Fruit fly (Drosophila melanogaster) whole organism, embryonic: ENCODE results near the gene CG7889.
A peak's percentile ranks its signal among the peaks of the same experiment; 100 is the strongest.

Experiments used
- Adf1 ChIP-seq: fragments of 200-800 bp; sonication (Bioruptor generic); IDR thresholded peaks from 2 replicates; pipeline ENCODE4 v1.3.6; 2022; ENCODE audit warnings: missing biosample characterization, missing genetic modification characterization
- BtbVII ChIP-seq: fragments of 200-800 bp; sonication (Bioruptor generic); optimal IDR thresholded peaks from 3 replicates; lab custom pipeline; 2017; ENCODE audit warnings: missing biosample characterization, mild to moderate bottlenecking, missing genetic modification characterization
- Bteb2 ChIP-seq: fragments of 200-800 bp; sonication (Bioruptor generic); optimal IDR thresholded peaks from 2 replicates; lab custom pipeline; 2016; ENCODE audit warnings: missing biosample characterization, missing genetic modification characterization
- CG10979 ChIP-seq: fragments of 200-800 bp; sonication (Bioruptor generic); optimal IDR thresholded peaks from 2 replicates; lab custom pipeline; 2018; ENCODE audit warnings: missing biosample characterization, mild to moderate bottlenecking, missing genetic modification characterization, moderate library complexity
- CG12659 ChIP-seq: fragments of 200-800 bp; sonication (Bioruptor generic); optimal IDR thresholded peaks from 3 replicates; lab custom pipeline; 2017; ENCODE audit warnings: mild to moderate bottlenecking, missing biosample characterization, missing genetic modification reagents, missing genetic modification characterization
- CG14441 ChIP-seq: fragments of 200-800 bp; sonication (Bioruptor generic); IDR thresholded peaks from 2 replicates; pipeline ENCODE4 v1.3.6; 2022; ENCODE audit warnings: missing biosample characterization, missing genetic modification characterization
- CG14667 ChIP-seq: fragments of 200-800 bp; sonication (Bioruptor generic); IDR thresholded peaks from 2 replicates; pipeline ENCODE4 v1.3.6; 2022; ENCODE audit warnings: missing biosample characterization, missing genetic modification characterization
- CG15601 ChIP-seq: fragments of 200-800 bp; sonication (Bioruptor generic); optimal IDR thresholded peaks from 3 replicates; lab custom pipeline; 2019; ENCODE audit warnings: missing biosample characterization, mild to moderate bottlenecking, missing genetic modification characterization, moderate library complexity
- CG15696 ChIP-seq: fragments of 200-800 bp; sonication (Bioruptor generic); optimal IDR thresholded peaks from 2 replicates; lab custom pipeline; 2019; ENCODE audit warnings: missing biosample characterization, mild to moderate bottlenecking, missing genetic modification characterization, moderate library complexity
- CG17328 ChIP-seq: fragments of 200-800 bp; sonication (Bioruptor generic); IDR thresholded peaks from 2 replicates; pipeline ENCODE4 v1.3.6; 2022; ENCODE audit warnings: missing biosample characterization, missing genetic modification characterization
- CG17361 ChIP-seq: fragments of 200-800 bp; sonication (Bioruptor generic); IDR thresholded peaks from 3 replicates; pipeline ENCODE4 v1.3.6; 2022; ENCODE audit warnings: missing biosample characterization, missing genetic modification characterization
- CG18011 ChIP-seq: fragments of 200-800 bp; sonication (Bioruptor generic); optimal IDR thresholded peaks from 2 replicates; lab custom pipeline; 2017; ENCODE audit warnings: missing biosample characterization, missing genetic modification characterization, mild to moderate bottlenecking, moderate library complexity, missing genotype
- CG1832 ChIP-seq: fragments of 200-800 bp; sonication (Bioruptor generic); optimal IDR thresholded peaks from 2 replicates; lab custom pipeline; 2017; ENCODE audit warnings: missing biosample characterization, mild to moderate bottlenecking, missing genetic modification characterization, inconsistent platforms
- CG18599 ChIP-seq: fragments of 200-800 bp; sonication (Bioruptor generic); optimal IDR thresholded peaks from 3 replicates; lab custom pipeline; 2017; ENCODE audit warnings: missing biosample characterization, missing genetic modification characterization, mild to moderate bottlenecking, moderate library complexity, missing genetic modification reagents
- CG2129 ChIP-seq: fragments of 200-800 bp; sonication (Bioruptor generic); IDR thresholded peaks from 2 replicates; pipeline ENCODE4 v1.3.6; 2022; ENCODE audit warnings: missing biosample characterization, missing genetic modification characterization; ENCODE audit not compliant: partially characterized antibody
- CG2202 ChIP-seq: fragments of 200-800 bp; sonication (Bioruptor generic); optimal IDR thresholded peaks from 2 replicates; lab custom pipeline; 2018; ENCODE audit warnings: missing biosample characterization, mild to moderate bottlenecking, missing genetic modification characterization
- CG2889 ChIP-seq: fragments of 200-800 bp; sonication (Bioruptor generic); IDR thresholded peaks from 3 replicates; pipeline ENCODE4 v1.3.6; 2022; ENCODE audit warnings: missing biosample characterization, missing genetic modification characterization
- CG31441 ChIP-seq: fragments of 200-800 bp; sonication (Bioruptor generic); IDR thresholded peaks from 2 replicates; pipeline ENCODE4 v1.3.6; 2022; ENCODE audit warnings: missing biosample characterization, missing genetic modification characterization
- CG3838 ChIP-seq: fragments of 200-800 bp; sonication (Bioruptor generic); optimal IDR thresholded peaks from 3 replicates; lab custom pipeline; 2016; ENCODE audit warnings: missing biosample characterization, missing genetic modification characterization
- CG6683 ChIP-seq: fragments of 200-800 bp; sonication (Bioruptor generic); optimal IDR thresholded peaks from 2 replicates; lab custom pipeline; 2017; ENCODE audit warnings: missing biosample characterization, mild to moderate bottlenecking, missing genetic modification characterization, missing genetic modification reagents
- CG6813 ChIP-seq: fragments of 200-800 bp; sonication (Bioruptor generic); optimal IDR thresholded peaks from 2 replicates; lab custom pipeline; 2017; ENCODE audit warnings: missing biosample characterization, missing genetic modification characterization, mild to moderate bottlenecking, moderate library complexity, missing genetic modification reagents
- Camta ChIP-seq: fragments of 200-800 bp; sonication (Bioruptor generic); optimal IDR thresholded peaks from 2 replicates; lab custom pipeline; 2016; ENCODE audit warnings: missing biosample characterization, missing genetic modification characterization
- Deaf1 ChIP-seq: fragments of 200-800 bp; optimal IDR thresholded peaks from 3 replicates; lab custom pipeline; 2019; ENCODE audit warnings: missing biosample characterization, mild to moderate bottlenecking, missing genetic modification characterization, moderate library complexity
- Drgx ChIP-seq: fragments of 200-800 bp; sonication (Bioruptor generic); IDR thresholded peaks from 2 replicates; pipeline ENCODE4 v1.3.6; 2022; ENCODE audit warnings: missing biosample characterization, missing genetic modification characterization
- ERR ChIP-seq: fragments of 200-800 bp; sonication (Bioruptor generic); optimal IDR thresholded peaks from 2 replicates; lab custom pipeline; 2016; ENCODE audit warnings: missing biosample characterization, missing genetic modification characterization
- Hr39 ChIP-seq: fragments of >200 bp; optimal IDR thresholded peaks from 2 replicates; lab custom pipeline; 2017
- Lhr ChIP-seq: fragments of 200-800 bp; sonication (Bioruptor generic); optimal IDR thresholded peaks from 3 replicates; lab custom pipeline; 2017; ENCODE audit warnings: mild to moderate bottlenecking, missing biosample characterization, missing genetic modification reagents, missing genetic modification characterization
- MTF-1 ChIP-seq: fragments of 200-800 bp; sonication (Bioruptor generic); optimal IDR thresholded peaks from 2 replicates; lab custom pipeline; 2018; ENCODE audit warnings: missing biosample characterization, mild to moderate bottlenecking, missing genetic modification characterization, borderline replicate concordance
- NC2α ChIP-seq: fragments of 200-800 bp; sonication (Bioruptor generic); optimal IDR thresholded peaks from 2 replicates; lab custom pipeline; 2016; ENCODE audit warnings: missing biosample characterization, missing genetic modification characterization
- Neu2 ChIP-seq: fragments of 200-800 bp; sonication (Bioruptor generic); optimal IDR thresholded peaks from 3 replicates; lab custom pipeline; 2016; ENCODE audit warnings: missing biosample characterization, missing genetic modification characterization, borderline replicate concordance
- PHDP ChIP-seq: fragments of 200-800 bp; sonication (Bioruptor generic); optimal IDR thresholded peaks from 3 replicates; lab custom pipeline; 2018; ENCODE audit warnings: missing biosample characterization, mild to moderate bottlenecking, missing genetic modification characterization, moderate library complexity
- Tbp ChIP-seq: fragments of >200 bp; optimal IDR thresholded peaks from 2 replicates; lab custom pipeline; 2018; ENCODE audit warnings: missing biosample characterization, missing genetic modification characterization
- ab ChIP-seq: fragments of 200-800 bp; sonication (Bioruptor generic); optimal IDR thresholded peaks from 2 replicates; lab custom pipeline; 2016; ENCODE audit warnings: missing biosample characterization, missing genetic modification characterization
- ac ChIP-seq: fragments of 200-800 bp; sonication (Bioruptor generic); optimal IDR thresholded peaks from 3 replicates; lab custom pipeline; 2017; ENCODE audit warnings: missing biosample characterization, mild to moderate bottlenecking, missing genetic modification characterization
- bigmax ChIP-seq: fragments of 200-800 bp; sonication (Bioruptor generic); optimal IDR thresholded peaks from 2 replicates; lab custom pipeline; 2018; ENCODE audit warnings: missing biosample characterization, mild to moderate bottlenecking, missing genetic modification characterization
- crp ChIP-seq, 2 experiments: fragments of 200-800 bp; sonication (Bioruptor generic); optimal IDR thresholded peaks; 2 replicates in 1 of 2; 3 replicates in 1 of 2; lab custom pipeline; 2017; ENCODE audit warnings: missing biosample characterization in 2 of 2, missing genetic modification characterization in 2 of 2, mild to moderate bottlenecking in 1 of 2, moderate library complexity in 1 of 2
- dm ChIP-seq: fragments of 200-800 bp; sonication (Bioruptor generic); optimal IDR thresholded peaks from 3 replicates; lab custom pipeline; 2016; ENCODE audit warnings: missing biosample characterization, missing genetic modification characterization
- dpn ChIP-seq, 2 experiments: fragments of 200-800 bp; sonication (Bioruptor generic); optimal IDR thresholded peaks; 3 replicates each; lab custom pipeline; 2016; ENCODE audit warnings: missing biosample characterization in 2 of 2, missing genetic modification characterization in 2 of 2
- ewg ChIP-seq: fragments of 200-800 bp; sonication (Bioruptor generic); optimal IDR thresholded peaks from 3 replicates; lab custom pipeline; 2017; ENCODE audit warnings: mild to moderate bottlenecking, missing biosample characterization, missing genetic modification reagents, missing genetic modification characterization
- fd64A ChIP-seq: fragments of 200-800 bp; sonication (Bioruptor generic); optimal IDR thresholded peaks from 3 replicates; lab custom pipeline; 2018; ENCODE audit warnings: missing biosample characterization, mild to moderate bottlenecking, missing genetic modification characterization
- hth ChIP-seq: fragments of >200 bp; optimal IDR thresholded peaks from 2 replicates; lab custom pipeline; 2017; ENCODE audit warnings: inconsistent platforms
- kah ChIP-seq: fragments of 200-800 bp; sonication (Bioruptor generic); optimal IDR thresholded peaks from 2 replicates; lab custom pipeline; 2018; ENCODE audit warnings: missing biosample characterization, mild to moderate bottlenecking, missing genetic modification characterization
- kay ChIP-seq: fragments of 200-800 bp; sonication (Bioruptor generic); optimal IDR thresholded peaks from 2 replicates; lab custom pipeline; 2016; ENCODE audit warnings: missing biosample characterization, missing genetic modification characterization
- mam ChIP-seq: fragments of 200-800 bp; sonication (Bioruptor generic); optimal IDR thresholded peaks from 3 replicates; lab custom pipeline; 2016; ENCODE audit warnings: missing biosample characterization, missing genetic modification characterization
- pros ChIP-seq: fragments of 200-800 bp; sonication (Bioruptor generic); optimal IDR thresholded peaks from 3 replicates; lab custom pipeline; 2019; ENCODE audit warnings: missing biosample characterization, mild to moderate bottlenecking, missing genetic modification characterization, moderate library complexity
- sens ChIP-seq: fragments of 200-800 bp; sonication (Bioruptor generic); peaks from one replicate; lab custom pipeline; 2016; ENCODE audit warnings: missing biosample characterization, missing genetic modification characterization
- sim ChIP-seq: fragments of 200-800 bp; sonication (Bioruptor generic); IDR thresholded peaks from 2 replicates; pipeline ENCODE4 v1.3.6; 2022; ENCODE audit warnings: missing biosample characterization, missing genetic modification characterization
- stc ChIP-seq: fragments of 200-800 bp; sonication (Bioruptor generic); IDR thresholded peaks from 2 replicates; pipeline ENCODE4 v1.3.6; 2022; ENCODE audit warnings: missing biosample characterization, missing genetic modification characterization
- sug ChIP-seq: fragments of 200-800 bp; optimal IDR thresholded peaks from 2 replicates; lab custom pipeline; 2019; ENCODE audit warnings: missing biosample characterization, mild to moderate bottlenecking, missing genetic modification characterization, moderate library complexity
- unpg ChIP-seq: fragments of 200-800 bp; sonication (Bioruptor generic); optimal IDR thresholded peaks from 3 replicates; lab custom pipeline; 2018; ENCODE audit warnings: missing biosample characterization, mild to moderate bottlenecking, missing genetic modification characterization, moderate library complexity
- z ChIP-seq: fragments of 200-800 bp; sonication (Bioruptor generic); IDR thresholded peaks from 3 replicates; pipeline ENCODE4 v1.3.6; 2022; ENCODE audit warnings: missing biosample characterization, missing genetic modification characterization

Gene CG7889

DNA sequence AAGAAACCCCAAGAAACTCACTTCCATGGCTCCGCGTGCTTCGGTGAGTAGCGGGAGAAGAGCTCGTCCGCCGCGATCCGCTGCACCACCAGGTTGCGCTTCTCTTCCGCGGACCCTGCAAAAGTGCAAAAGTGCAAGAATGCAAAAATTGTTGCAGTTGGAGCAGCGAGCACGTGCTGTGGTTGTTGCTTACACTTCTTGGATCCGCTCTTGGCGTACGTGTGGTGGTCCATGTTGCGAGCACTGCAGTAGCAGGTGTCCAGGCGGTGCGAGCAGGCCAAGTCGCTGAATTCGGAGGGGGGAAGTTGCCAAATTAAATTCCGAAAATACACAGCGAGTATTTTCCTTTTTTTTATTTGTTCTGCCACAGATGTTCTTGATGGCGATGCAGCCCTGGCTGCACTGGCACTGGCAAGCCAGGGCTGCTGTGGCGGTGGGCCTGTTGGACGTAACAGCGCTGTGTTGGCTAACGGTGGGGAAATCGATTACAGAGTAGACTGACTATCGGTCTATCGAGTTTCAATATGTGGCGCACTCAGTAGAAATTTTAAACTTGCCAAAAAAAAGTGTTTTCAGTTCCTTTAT lies 25.1 kb downstream of the CG7889 start, which contains the start of gene CG8010 (continued):
- TF ChIP-seq ERR (GFP tag; lab: Kevin White, UChicago) (no peak), CG14441 (GFP tag; lab: Robert Waterston, UW) (0 out of 2 replicates have a peak, but pooled peaks have one; percentile 16), kay (GFP tag; lab: Kevin White, UChicago) (no peak), CG6813 (no peak), ewg (GFP tag; lab: Kevin White, UChicago) (no peak), BtbVII (GFP tag; lab: Kevin White, UChicago) (no peak), pros (GFP tag; lab: Kevin White, UChicago) (no peak), Hr39 (lab: Kevin White, UChicago) (no peak), CG2889 (no peak), fd64A (GFP tag; lab: Kevin White, UChicago) (no peak), dpn (GFP tag; optimal IDR thresholded peaks at IDR 0.05; lab: Kevin White, UChicago) (no peak), CG17328 (no peak), CG2129 (GFP tag; lab: Robert Waterston, UW) (no peak), Neu2 (GFP tag; lab: Kevin White, UChicago) (no peak), Tbp (no peak), CG15601 (no peak), crp (GFP tag; optimal IDR thresholded peaks at IDR 0.05; lab: Kevin White, UChicago) (peak in 1 of 2 experiments; percentile 82), CG18599 (GFP tag; lab: Kevin White, UChicago) (no peak), sim (GFP tag; lab: Robert Waterston, UW) (no peak), CG1832 (GFP tag; lab: Kevin White, UChicago) (no peak), CG6683 (GFP tag; lab: Kevin White, UChicago) (no peak), ab (GFP tag; lab: Kevin White, UChicago) (no peak), Deaf1 (tag; lab: Kevin White, UChicago) (no peak), Camta (GFP tag; lab: Kevin White, UChicago) (no peak), z (GFP tag; lab: Robert Waterston, UW) (0 out of 3 replicates have a peak, but pooled peaks have one; percentile 21), stc (GFP tag; lab: Robert Waterston, UW) (no peak), sens (GFP tag; lab: Kevin White, UChicago) (peak; percentile 46), NC2α (no peak), CG12659 (GFP tag; lab: Kevin White, UChicago) (peak; percentile 46), sug (tag; lab: Kevin White, UChicago) (peak; percentile 34), ac (GFP tag; lab: Kevin White, UChicago) (no peak), PHDP (tag; lab: Kevin White, UChicago) (no peak), CG31441 (GFP tag; lab: Robert Waterston, UW) (no peak), unpg (GFP tag; lab: Kevin White, UChicago) (no peak), Bteb2 (GFP tag; lab: Kevin White, UChicago) (no peak), hth (lab: Kevin White, UChicago) (no peak), Adf1 (GFP tag; lab: Robert Waterston, UW) (no peak), CG17361 (GFP tag; lab: Robert Waterston, UW) (no peak), Lhr (GFP tag; lab: Kevin White, UChicago) (no peak), kah (peak; percentile 3), CG2202 (tag; lab: Kevin White, UChicago) (no peak), CG15696 (tag; lab: Kevin White, UChicago) (no peak), mam (GFP tag; lab: Kevin White, UChicago) (no peak), bigmax (GFP tag; lab: Kevin White, UChicago) (no peak), Drgx (GFP tag; lab: Robert Waterston, UW) (0 out of 2 replicates have a peak, but pooled peaks have one; percentile 30), CG3838 (GFP tag; lab: Kevin White, UChicago) (no peak), CG10979 (tag; lab: Kevin White, UChicago) (peak; percentile 37), dm (GFP tag; lab: Kevin White, UChicago) (peak; percentile 78), MTF-1 (no peak), CG18011 (GFP tag; lab: Kevin White, UChicago) (no peak), CG14667 (GFP tag; lab: Robert Waterston, UW) (no peak)
